Worm (Caenorhabditis elegans) whole organism, L2 larva: ENCODE measurements around the gene lgc-17.

ENCODE experiments used
- R02D3.7 ChIP-seq: fragments of 150-350 bp; optimal IDR thresholded peaks from 2 replicates; lab custom pipeline; 2014; ENCODE audit warnings: missing biosample characterization, missing genetic modification characterization
- Y55F3AM.14 ChIP-seq: fragments of 200-800 bp; sonication (Bioruptor generic); optimal IDR thresholded peaks from 2 replicates; lab custom pipeline; 2018; ENCODE audit warnings: mild to moderate bottlenecking, missing genetic modification characterization, missing compliant biosample characterization
- ZK546.5 ChIP-seq: sonication (generic microtip); optimal IDR thresholded peaks from 2 replicates; lab custom pipeline; 2017; ENCODE audit warnings: missing biosample characterization, missing genetic modification characterization
- ama-1 ChIP-seq: fragments of 150-350 bp; optimal IDR thresholded peaks from 2 replicates; lab custom pipeline; 2018; ENCODE audit warnings: inconsistent platforms
- blmp-1 ChIP-seq: sonication (generic microtip); optimal IDR thresholded peaks from 2 replicates; lab custom pipeline; 2017; ENCODE audit warnings: missing genetic modification characterization, mild to moderate bottlenecking, missing compliant biosample characterization, antibody characterized with exemption, moderate library complexity; ENCODE audit not compliant: insufficient read depth
- ceh-16 ChIP-seq: fragments of 150-350 bp; optimal IDR thresholded peaks from 2 replicates; lab custom pipeline; 2014; ENCODE audit warnings: missing biosample characterization, missing genetic modification characterization
- ceh-82 ChIP-seq: fragments of 150-350 bp; optimal IDR thresholded peaks from 2 replicates; lab custom pipeline; 2014; ENCODE audit warnings: missing biosample characterization, missing genetic modification characterization
- crh-2 ChIP-seq: sonication (generic microtip); optimal IDR thresholded peaks from 2 replicates; lab custom pipeline; 2017; ENCODE audit warnings: missing biosample characterization, missing genetic modification characterization
- egl-27 ChIP-seq: sonication (generic microtip); optimal IDR thresholded peaks from 3 replicates; lab custom pipeline; 2017; ENCODE audit warnings: missing biosample characterization, missing genetic modification reagents, missing genetic modification characterization
- elt-1 ChIP-seq: fragments of 150-350 bp; optimal IDR thresholded peaks from 2 replicates; lab custom pipeline; 2014; ENCODE audit warnings: missing biosample characterization, missing genetic modification characterization
- fos-1 ChIP-seq: fragments of 150-350 bp; optimal IDR thresholded peaks from 2 replicates; lab custom pipeline; 2014; ENCODE audit warnings: missing biosample characterization, missing genetic modification characterization
- gmeb-1 ChIP-seq: fragments of 150-350 bp; optimal IDR thresholded peaks from 2 replicates; lab custom pipeline; 2014; ENCODE audit warnings: missing biosample characterization, missing genetic modification characterization
- lin-13 ChIP-seq: fragments of 150-350 bp; optimal IDR thresholded peaks from 2 replicates; lab custom pipeline; 2014; ENCODE audit warnings: missing biosample characterization, missing genetic modification reagents, missing genetic modification characterization
- lin-39 ChIP-seq: fragments of 150-350 bp; optimal IDR thresholded peaks from 2 replicates; lab custom pipeline; 2014; ENCODE audit warnings: missing biosample characterization, missing genetic modification reagents, missing genetic modification characterization
- lsy-2 ChIP-seq, 2 experiments: fragments of 150-350 bp in 1 of 2; sonication (generic microtip) in 1 of 2; optimal IDR thresholded peaks; 2 replicates each; lab custom pipeline; 2014 to 2017; ENCODE audit warnings: missing biosample characterization in 2 of 2, missing genetic modification characterization in 2 of 2
- mab-5 ChIP-seq: fragments of 150-350 bp; optimal IDR thresholded peaks from 2 replicates; lab custom pipeline; 2014; ENCODE audit warnings: missing biosample characterization, missing genetic modification characterization
- mbf-1 ChIP-seq: sonication (generic microtip); optimal IDR thresholded peaks from 2 replicates; lab custom pipeline; 2017; ENCODE audit warnings: missing biosample characterization, missing genetic modification characterization
- mdl-1 ChIP-seq, 2 experiments: fragments of 150-350 bp in 1 of 2; sonication (generic microtip) in 1 of 2; optimal IDR thresholded peaks; 2 replicates each; lab custom pipeline; 2017; ENCODE audit warnings: missing biosample characterization in 2 of 2, missing genetic modification characterization in 2 of 2
- nhr-10 ChIP-seq: sonication (generic microtip); optimal IDR thresholded peaks from 2 replicates; lab custom pipeline; 2017; ENCODE audit warnings: missing biosample characterization, missing genetic modification characterization
- nhr-11 ChIP-seq: fragments of 150-350 bp; optimal IDR thresholded peaks from 2 replicates; lab custom pipeline; 2014; ENCODE audit warnings: missing biosample characterization, missing genetic modification characterization
- nhr-12 ChIP-seq: fragments of 150-350 bp; optimal IDR thresholded peaks from 2 replicates; lab custom pipeline; 2014; ENCODE audit warnings: missing biosample characterization, missing genetic modification characterization
- nhr-129 ChIP-seq: fragments of 150-350 bp; optimal IDR thresholded peaks from 2 replicates; lab custom pipeline; 2014; ENCODE audit warnings: missing biosample characterization, missing genetic modification characterization
- nhr-21 ChIP-seq: fragments of 150-350 bp; optimal IDR thresholded peaks from 2 replicates; lab custom pipeline; 2014; ENCODE audit warnings: missing biosample characterization, missing genetic modification characterization
- nhr-23 ChIP-seq: fragments of 150-350 bp; optimal IDR thresholded peaks from 2 replicates; lab custom pipeline; 2014; ENCODE audit warnings: missing biosample characterization, missing genetic modification reagents, missing genetic modification characterization
- nhr-237 ChIP-seq: fragments of 150-350 bp; optimal IDR thresholded peaks from 2 replicates; lab custom pipeline; 2014; ENCODE audit warnings: missing biosample characterization, missing genetic modification characterization
- nhr-6 ChIP-seq: fragments of 150-350 bp; optimal IDR thresholded peaks from 2 replicates; lab custom pipeline; 2014; ENCODE audit warnings: missing biosample characterization, missing genetic modification characterization
- peb-1 ChIP-seq: fragments of 150-350 bp; optimal IDR thresholded peaks from 2 replicates; lab custom pipeline; 2014; ENCODE audit warnings: missing biosample characterization, missing genetic modification characterization
- sem-4 ChIP-seq: fragments of 150-350 bp; optimal IDR thresholded peaks from 2 replicates; lab custom pipeline; 2014; ENCODE audit warnings: missing biosample characterization, missing genetic modification reagents, missing genetic modification characterization
- sma-3 ChIP-seq: sonication (generic microtip); optimal IDR thresholded peaks from 2 replicates; lab custom pipeline; 2016; ENCODE audit warnings: missing genetic modification reagents, missing genetic modification characterization, missing compliant biosample characterization
- sma-9 ChIP-seq, 2 experiments: fragments of 150-350 bp in 1 of 2; sonication (generic microtip) in 1 of 2; optimal IDR thresholded peaks; 2 replicates each; lab custom pipeline; 2014 to 2016; ENCODE audit warnings: missing genetic modification characterization in 2 of 2, mild to moderate bottlenecking in 1 of 2, missing biosample characterization in 1 of 2, missing compliant biosample characterization in 1 of 2, missing genetic modification reagents in 1 of 2, moderate library complexity in 1 of 2
- snpc-4 ChIP-seq: fragments of 150-350 bp; optimal IDR thresholded peaks from 2 replicates; lab custom pipeline; 2014; ENCODE audit warnings: missing biosample characterization, missing genetic modification characterization
- unc-39 ChIP-seq: fragments of 150-350 bp; optimal IDR thresholded peaks from 2 replicates; lab custom pipeline; 2014; ENCODE audit warnings: missing biosample characterization, missing genetic modification characterization
- unc-62 ChIP-seq: fragments of 150-350 bp; optimal IDR thresholded peaks from 2 replicates; lab custom pipeline; 2014; ENCODE audit warnings: missing biosample characterization, missing genetic modification reagents, missing genetic modification characterization
- ztf-1 ChIP-seq: fragments of 200-800 bp; sonication (Bioruptor generic); conservative IDR thresholded peaks from 2 replicates; pipeline ENCODE4 v1.3.6; 2022; ENCODE audit warnings: missing genetic modification characterization, missing compliant biosample characterization
- ztf-4 ChIP-seq: fragments of 150-350 bp; optimal IDR thresholded peaks from 2 replicates; lab custom pipeline; 2014; ENCODE audit warnings: missing biosample characterization, missing genetic modification characterization

lgc-17 gene

DNA sequence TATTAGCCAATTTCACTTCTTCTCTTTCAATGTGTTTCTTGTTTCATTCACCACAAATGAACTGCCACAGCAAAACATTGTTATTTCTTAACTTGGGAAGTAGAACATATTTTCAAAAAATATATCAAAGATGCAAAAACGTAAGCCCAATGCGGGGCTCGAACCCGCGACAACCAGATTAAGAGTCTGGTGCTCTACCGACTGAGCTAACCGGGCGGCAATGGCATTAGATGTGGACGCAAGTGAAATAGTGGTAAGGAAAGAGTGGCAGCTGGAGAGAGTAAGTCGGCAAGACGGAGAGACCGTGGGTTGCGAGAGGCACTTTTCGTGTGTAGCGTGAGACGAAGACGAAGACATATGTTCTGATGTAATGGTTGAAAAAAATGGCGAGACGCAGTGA lies 15.4 kb upstream of the lgc-17 start (continued):
- no peak for TF ChIP-seq peb-1 (tag; lab: Kevin White, UChicago)

DNA sequence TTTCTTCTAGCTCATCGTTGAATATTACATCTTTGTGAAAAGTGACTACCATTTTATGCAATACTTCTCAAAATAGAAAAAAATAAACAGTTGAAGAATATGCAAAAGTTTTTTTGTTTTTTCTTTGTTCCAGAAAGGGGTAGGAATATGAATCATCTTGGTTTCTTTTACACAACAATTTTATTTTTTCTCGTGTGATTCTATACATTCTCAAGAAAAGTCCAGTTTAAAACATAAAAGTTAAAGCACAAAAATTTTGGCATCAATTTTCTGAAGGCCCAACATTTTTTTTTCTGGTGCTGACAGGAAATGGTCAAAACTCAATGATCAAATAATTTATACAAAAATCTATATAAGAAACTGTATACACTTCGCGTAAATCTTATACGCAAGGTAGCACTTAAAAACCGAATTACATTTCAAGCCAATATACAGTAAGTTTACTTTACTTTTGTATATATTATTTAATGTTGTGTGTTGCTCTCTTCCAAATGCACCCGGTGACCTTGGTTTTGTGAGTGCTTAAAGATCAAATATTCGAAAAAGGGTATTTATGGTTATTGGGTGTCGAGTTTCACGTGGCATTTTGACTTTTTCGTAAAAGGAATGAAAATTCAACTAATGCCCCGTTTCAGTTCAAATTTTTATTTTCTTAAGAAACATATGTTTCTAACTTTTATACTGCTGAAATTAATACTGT lies 12.7 kb upstream of the lgc-17 start, which contains the start of the genes W03G11.2 and lgc-13:
Gene W03G11.2 (minus strand): TSS at position 101 of the 700 bp plus-strand sequence.
Gene lgc-13 (plus strand): TSS at position 650 of the 700 bp plus-strand sequence.
- no peak for TF ChIP-seq lin-39 (tag; lab: Kevin White, UChicago)
- TF ChIP-seq nhr-129 (tag; lab: Kevin White, UChicago), result no peak
- no peak for TF ChIP-seq sma-3 (GFP tag; lab: Kevin White, UChicago)
- no peak for TF ChIP-seq lsy-2 (tag; optimal IDR thresholded peaks at IDR 0.05; lab: Kevin White, UChicago)
- TF ChIP-seq ceh-82 (tag; lab: Kevin White, UChicago), result no peak
- no peak for TF ChIP-seq nhr-23 (tag; lab: Kevin White, UChicago)
- TF ChIP-seq ZK546.5 (tag; lab: Kevin White, UChicago), result no peak
- no peak for TF ChIP-seq unc-39
- no peak for TF ChIP-seq mdl-1 (tag; optimal IDR thresholded peaks at IDR 0.05; lab: Kevin White, UChicago)
- no peak for TF ChIP-seq ceh-16 (tag; lab: Kevin White, UChicago)
- TF ChIP-seq sma-9 (GFP tag; optimal IDR thresholded peaks at IDR 0.05; lab: Kevin White, UChicago), result no peak
- no peak for TF ChIP-seq sma-9 (tag; optimal IDR thresholded peaks at IDR 0.05; lab: Kevin White, UChicago)
- no peak for TF ChIP-seq mbf-1
- no peak for TF ChIP-seq ztf-1 (GFP tag; lab: Robert Waterston, UW)
- no peak for TF ChIP-seq blmp-1 (tag; lab: Kevin White, UChicago)
- no peak for TF ChIP-seq elt-1 (tag; lab: Kevin White, UChicago)
- no peak for TF ChIP-seq fos-1 (tag; lab: Kevin White, UChicago)
- TF ChIP-seq nhr-11 (tag; lab: Kevin White, UChicago), result no peak
- TF ChIP-seq nhr-12 (tag; lab: Kevin White, UChicago), result no peak
- TF ChIP-seq sem-4 (tag; lab: Kevin White, UChicago), result no peak
- TF ChIP-seq, all 48 proteins: peak for 0

DNA sequence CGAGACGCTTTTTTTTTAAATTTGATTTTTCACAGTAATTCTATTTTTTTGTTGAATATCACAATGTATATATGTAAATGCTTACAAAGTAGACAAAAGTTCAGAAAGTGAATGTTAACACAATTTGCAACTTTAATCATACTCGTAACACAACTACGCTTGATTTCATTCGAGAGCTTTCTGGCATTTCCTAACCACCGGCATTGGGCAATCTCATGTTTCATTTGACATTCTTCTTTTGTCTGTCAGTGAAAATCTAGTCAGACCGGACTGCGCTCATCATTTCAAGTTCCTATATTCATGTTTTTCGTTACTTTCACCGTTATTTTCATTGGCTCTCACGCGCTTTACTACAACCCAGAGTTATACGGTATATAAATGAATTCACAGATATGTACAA lies 10.2 kb upstream of the lgc-17 start, which contains the start of gene lgc-14:
Gene lgc-14 (plus strand): TSS at position 301 of the 400 bp plus-strand sequence.
- TF ChIP-seq nhr-11 (tag; lab: Kevin White, UChicago), result no peak

DNA sequence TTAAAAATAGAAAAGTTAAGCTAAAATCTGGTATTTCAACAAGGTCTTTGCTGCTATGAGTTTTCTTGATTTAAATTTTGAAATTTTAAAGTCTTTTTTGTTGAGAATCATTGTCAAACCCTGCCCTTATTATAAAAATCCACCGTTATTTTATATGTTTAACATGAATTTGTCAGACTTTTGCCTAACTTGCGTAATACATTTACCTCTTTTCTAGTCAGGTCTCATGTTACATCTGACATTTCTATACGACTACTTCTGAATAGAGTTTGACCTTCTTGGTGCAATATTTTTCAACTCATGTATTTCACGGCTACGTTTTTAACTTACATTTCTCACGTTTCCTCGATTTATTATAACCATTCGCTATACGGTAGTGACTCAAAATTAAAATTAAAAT lies 7.4 kb upstream of the lgc-17 start, which contains the start of gene lgc-15:
Gene lgc-15 (plus strand): TSS at position 301 of the 400 bp plus-strand sequence.
- TF ChIP-seq Y55F3AM.14 (GFP tag; lab: Kevin White, UChicago), result no peak
- TF ChIP-seq blmp-1 (tag; lab: Kevin White, UChicago), result no peak
- TF ChIP-seq ceh-16 (tag; lab: Kevin White, UChicago), result no peak
- no peak for TF ChIP-seq nhr-129 (tag; lab: Kevin White, UChicago)
- no peak for TF ChIP-seq fos-1 (tag; lab: Kevin White, UChicago)
- no peak for TF ChIP-seq ztf-4 (tag; lab: Kevin White, UChicago)
- no peak for TF ChIP-seq nhr-23 (tag; lab: Kevin White, UChicago)
- TF ChIP-seq sma-3 (GFP tag; lab: Kevin White, UChicago), result no peak

DNA sequence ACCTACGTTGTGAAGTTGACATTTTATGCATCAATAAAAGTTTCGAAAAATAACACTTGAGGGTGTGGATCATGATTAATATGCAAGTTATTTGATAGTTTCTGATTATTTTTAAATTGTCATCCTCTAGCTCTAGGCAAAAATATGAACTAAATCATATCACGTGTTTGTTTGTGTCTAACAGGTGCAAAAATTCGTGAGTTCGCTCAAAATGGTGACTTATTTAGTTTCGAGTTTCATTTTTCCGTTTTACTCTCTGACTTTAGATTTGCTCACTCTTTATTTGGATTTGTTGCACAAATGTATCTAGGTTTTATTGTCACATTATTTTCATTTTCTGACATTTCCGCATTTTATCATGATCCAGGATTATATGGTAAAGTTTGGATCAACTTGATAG lies 3.0 kb upstream of the lgc-17 start, which contains the start of gene lgc-16:
Gene lgc-16 (plus strand): TSS at position 301 of the 400 bp plus-strand sequence.
- no peak for TF ChIP-seq R02D3.7 (tag; lab: Kevin White, UChicago)
- TF ChIP-seq blmp-1 (tag; lab: Kevin White, UChicago), result no peak
- TF ChIP-seq Y55F3AM.14 (GFP tag; lab: Kevin White, UChicago), result no peak
- TF ChIP-seq lin-13 (GFP tag; lab: Kevin White, UChicago), result no peak
- TF ChIP-seq sma-9 (GFP tag; optimal IDR thresholded peaks at IDR 0.05; lab: Kevin White, UChicago), result no peak
- TF ChIP-seq sma-9 (tag; optimal IDR thresholded peaks at IDR 0.05; lab: Kevin White, UChicago), result no peak
- no peak for TF ChIP-seq nhr-237 (tag; lab: Kevin White, UChicago)
- no peak for TF ChIP-seq ceh-82 (tag; lab: Kevin White, UChicago)
- TF ChIP-seq nhr-21 (tag; lab: Kevin White, UChicago), result no peak
- no peak for TF ChIP-seq mab-5 (tag; lab: Kevin White, UChicago)
- no peak for TF ChIP-seq nhr-10 (tag; lab: Kevin White, UChicago)
- no peak for TF ChIP-seq unc-39
- TF ChIP-seq nhr-6 (tag; lab: Kevin White, UChicago), result no peak
- TF ChIP-seq ama-1 (lab: Kevin White, UChicago), result no peak
- no peak for TF ChIP-seq egl-27
- TF ChIP-seq crh-2 (tag; lab: Kevin White, UChicago), result no peak
- no peak for TF ChIP-seq unc-62 (GFP tag; lab: Kevin White, UChicago)
- TF ChIP-seq snpc-4 (tag; lab: Kevin White, UChicago), result no peak
- TF ChIP-seq gmeb-1 (tag; lab: Kevin White, UChicago), result no peak
